Worm (Caenorhabditis elegans): ENCODE data around the gene R09A8.2.

The R09A8.2 gene

DNA sequence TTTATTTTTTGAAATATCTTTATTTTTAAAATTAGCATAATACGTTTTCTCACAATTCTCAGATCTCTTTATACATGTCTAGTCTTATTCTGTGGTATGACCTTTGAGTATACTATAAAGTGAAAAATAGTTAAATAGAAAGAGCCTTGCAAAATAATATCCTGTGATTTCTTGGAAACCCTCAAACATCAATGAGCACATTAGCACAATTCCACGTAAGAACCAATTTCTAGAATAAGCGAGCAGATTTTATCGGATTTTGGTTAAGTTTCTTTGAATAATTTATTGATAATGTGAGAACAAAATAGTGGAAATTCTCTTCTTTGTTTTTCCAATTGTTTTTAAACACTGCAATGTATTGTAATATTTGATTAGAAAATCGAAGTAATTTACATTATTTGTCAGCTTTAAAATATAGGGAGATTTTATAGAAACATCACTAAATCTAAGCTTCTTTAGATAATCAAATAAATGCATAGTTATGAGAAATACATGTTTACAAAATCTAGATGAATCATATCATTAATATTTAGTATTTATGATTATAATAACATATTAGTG lies 49.8 kb downstream of the R09A8.2 start (continued):
- no peak for TF ChIP-seq grh-1 (GFP tag; IDR thresholded peaks at IDR 0.05)
- peak; percentile 43 for TF ChIP-seq nhr-11 (tag; optimal IDR thresholded peaks at IDR 0.05)
- no peak for TF ChIP-seq nhr-84 (tag; optimal IDR thresholded peaks at IDR 0.05)
- peak; percentile 63 for TF ChIP-seq egl-13 (tag; optimal IDR thresholded peaks at IDR 0.05)
- TF ChIP-seq nhr-237 (tag; optimal IDR thresholded peaks at IDR 0.05) = no peak
- no peak for TF ChIP-seq nhr-90 (tag; optimal IDR thresholded peaks at IDR 0.05; ENCODE audit: poor library complexity)

DNA sequence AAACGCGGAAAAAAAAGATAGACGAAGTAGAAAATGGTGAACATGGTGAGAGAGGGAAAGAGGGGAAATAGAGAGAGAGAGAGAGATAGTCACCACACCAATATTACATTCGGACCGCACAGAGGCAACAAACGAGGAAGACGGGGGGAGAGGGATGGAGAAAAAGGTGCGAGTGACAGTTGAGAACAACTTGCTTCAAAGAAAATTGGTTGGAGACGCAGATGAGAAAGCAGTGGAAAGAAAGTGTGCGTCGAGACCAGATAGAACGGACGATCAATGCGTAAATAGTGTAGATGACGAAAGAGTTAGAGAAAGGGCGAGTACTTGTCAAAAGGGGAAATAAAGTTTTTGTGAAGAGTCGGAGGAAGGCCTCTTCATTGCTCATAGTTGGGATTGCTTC lies 51.1 kb downstream of the R09A8.2 start:
- peak; percentile 84 for TF ChIP-seq fkh-10 (GFP tag; optimal IDR thresholded peaks at IDR 0.05)
- TF ChIP-seq ceh-82 (tag; optimal IDR thresholded peaks at IDR 0.05) = peak; percentile 68 to 84 (median 71)
- TF ChIP-seq pqm-1 (tag; optimal IDR thresholded peaks at IDR 0.05) = no peak
- no peak for TF ChIP-seq grh-1 (GFP tag; IDR thresholded peaks at IDR 0.05)
- peak; percentile 88 for TF ChIP-seq tbx-2 (tag; optimal IDR thresholded peaks at IDR 0.05)
- TF ChIP-seq pag-3 (tag; optimal IDR thresholded peaks at IDR 0.05; ENCODE audit: borderline replicate concordance, insufficient read depth) = no peak
- TF ChIP-seq sptf-1 (tag; optimal IDR thresholded peaks at IDR 0.05) = no peak
- TF ChIP-seq hlh-17 (GFP tag; optimal IDR thresholded peaks at IDR 0.05; ENCODE audit: borderline replicate concordance) = no peak
- peak; percentile 61 for TF ChIP-seq nhr-19 (GFP tag; conservative IDR thresholded peaks at IDR 0.05)
- peak; percentile 56 to 68 for TF ChIP-seq lin-35 (GFP tag; optimal IDR thresholded peaks at IDR 0.05)
- TF ChIP-seq fos-1 (tag; optimal IDR thresholded peaks at IDR 0.05) = peak; percentile 34
- no peak for TF ChIP-seq hlh-4 (tag; optimal IDR thresholded peaks at IDR 0.05)
- TF ChIP-seq blmp-1 (tag; optimal IDR thresholded peaks at IDR 0.05) = peak; percentile 77
- no peak for TF ChIP-seq ama-1 (optimal IDR thresholded peaks at IDR 0.05)
- TF ChIP-seq ztf-11 (tag; optimal IDR thresholded peaks at IDR 0.05) = no peak
- TF ChIP-seq elt-3 (tag; optimal IDR thresholded peaks at IDR 0.05) = peak in 2 of 6 experiments; percentile 31 to 63
- no peak for TF ChIP-seq alr-1 (tag; optimal IDR thresholded peaks at IDR 0.05; ENCODE audit: borderline replicate concordance)
- TF ChIP-seq irx-1 (tag; optimal IDR thresholded peaks at IDR 0.05) = peak; percentile 47
- no peak for TF ChIP-seq lin-39 (tag; optimal IDR thresholded peaks at IDR 0.05)
- TF ChIP-seq lsy-2 (tag; optimal IDR thresholded peaks at IDR 0.05) = peak; percentile 44 to 78
- peak in 2 of 3 experiments; percentile 12 to 20 for TF ChIP-seq dpl-1 (GFP tag; optimal IDR thresholded peaks at IDR 0.05)
- TF ChIP-seq hpl-2 (GFP tag; optimal IDR thresholded peaks at IDR 0.05) = no peak
- peak; percentile 31; the same call in 1 of the 2 replicates for TF ChIP-seq ceh-88 (GFP tag; IDR thresholded peaks at IDR 0.05)
- peak in 1 of 2 experiments; percentile 82 for TF ChIP-seq mdl-1 (tag; optimal IDR thresholded peaks at IDR 0.05)
- TF ChIP-seq jun-1 (tag; optimal IDR thresholded peaks at IDR 0.05) = peak; percentile 78
- TF ChIP-seq lir-3 (tag; optimal IDR thresholded peaks at IDR 0.05; ENCODE audit: poor library complexity) = peak; percentile 25
- peak; percentile 84 for TF ChIP-seq skn-1 (tag; optimal IDR thresholded peaks at IDR 0.05)
- TF ChIP-seq nhr-12 (tag; optimal IDR thresholded peaks at IDR 0.05) = no peak
- TF ChIP-seq tlp-1 (tag; optimal IDR thresholded peaks at IDR 0.05) = no peak
- TF ChIP-seq aly-2 (tag; optimal IDR thresholded peaks at IDR 0.05) = no peak
- no peak for TF ChIP-seq Y116A8C.19 (tag; optimal IDR thresholded peaks at IDR 0.05; ENCODE audit: borderline replicate concordance)
- peak; percentile 73 for TF ChIP-seq fkh-8 (tag; optimal IDR thresholded peaks at IDR 0.05)
- peak; percentile 60 for TF ChIP-seq nhr-77 (tag; optimal IDR thresholded peaks at IDR 0.05)
- peak; percentile 58 for TF ChIP-seq C16A3.4 (tag; optimal IDR thresholded peaks at IDR 0.05)
- no peak for TF ChIP-seq nhr-76 (tag; optimal IDR thresholded peaks at IDR 0.05)
- TF ChIP-seq egl-13 (tag; optimal IDR thresholded peaks at IDR 0.05) = peak; percentile 86
- no peak for TF ChIP-seq zag-1 (tag; optimal IDR thresholded peaks at IDR 0.05)
- TF ChIP-seq C34B4.2 (tag; optimal IDR thresholded peaks at IDR 0.05) = no peak
- peak; percentile 18 for TF ChIP-seq lin-15B (tag; optimal IDR thresholded peaks at IDR 0.05)
- peak; percentile 93 for TF ChIP-seq nhr-20 (tag; optimal IDR thresholded peaks at IDR 0.05)
- TF ChIP-seq mab-9 (GFP tag; IDR thresholded peaks at IDR 0.05) = no peak
- no peak for TF ChIP-seq sox-4 (tag; optimal IDR thresholded peaks at IDR 0.05)
- no peak for TF ChIP-seq ces-1 (GFP tag; optimal IDR thresholded peaks at IDR 0.05)
- peak; percentile 81 for TF ChIP-seq nhr-237 (tag; optimal IDR thresholded peaks at IDR 0.05)
- no peak for TF ChIP-seq ceh-63 (GFP tag; optimal IDR thresholded peaks at IDR 0.05)
- TF ChIP-seq pax-3 (tag; optimal IDR thresholded peaks at IDR 0.05) = no peak
- peak; percentile 94 for TF ChIP-seq snu-23 (GFP tag; optimal IDR thresholded peaks at IDR 0.05)
